Worm (Caenorhabditis elegans): ENCODE measurements around the gene Y57G11C.52.

Gene Y57G11C.52

DNA sequence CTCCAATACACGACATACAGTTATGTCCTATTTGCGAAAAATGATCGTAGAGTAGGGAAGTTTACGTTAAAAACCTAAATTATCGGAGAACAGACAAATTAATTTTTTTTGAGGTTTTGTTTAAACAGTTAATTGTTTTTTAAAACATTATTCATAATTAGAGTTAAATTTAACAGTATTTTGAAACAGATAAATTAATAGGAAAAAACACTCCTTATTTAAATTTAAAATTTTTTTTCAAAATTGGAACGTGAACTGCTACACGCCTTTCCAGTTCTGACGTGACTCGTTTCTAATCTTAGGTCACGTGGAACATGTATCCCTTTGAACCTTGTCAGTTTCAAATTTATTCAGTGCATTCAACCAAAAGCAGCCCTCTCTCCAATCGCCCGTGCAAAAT lies at the start of gene Y57G11C.52:
TSS of gene Y57G11C.52 (plus strand) at position 301 of the 400 bp plus-strand sequence.
- TF ChIP-seq hrde-1 (tag; optimal IDR thresholded peaks at IDR 0.05; ENCODE audit: borderline replicate concordance): no peak
- no peak for TF ChIP-seq dpff-1 (tag; optimal IDR thresholded peaks at IDR 0.05)
- TF ChIP-seq madf-3 (GFP tag; IDR thresholded peaks at IDR 0.05): no peak
- TF ChIP-seq attf-5 (GFP tag; optimal IDR thresholded peaks at IDR 0.05): no peak

DNA sequence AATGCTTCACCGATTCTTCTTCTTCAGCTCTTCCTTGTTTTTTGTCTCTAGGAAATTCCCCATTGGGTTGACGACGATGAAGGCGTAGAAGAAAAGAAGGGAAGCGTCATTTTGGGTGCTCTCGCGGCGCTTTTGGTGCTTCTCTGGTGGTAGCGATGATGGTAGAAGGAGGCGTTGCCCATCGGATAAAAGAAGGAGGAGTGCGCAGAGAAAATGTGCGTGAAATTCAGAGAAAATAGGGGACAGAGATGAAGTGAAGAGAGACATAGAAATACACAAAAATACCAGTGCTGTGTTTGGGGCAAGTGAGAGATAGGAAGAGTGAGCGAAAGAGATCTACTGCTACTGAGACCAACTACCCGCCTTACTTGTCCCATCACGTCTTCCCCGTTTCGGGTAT lies 46.9 kb upstream of the Y57G11C.52 start, which contains the start of gene oig-5:
TSS of gene oig-5 (plus strand) at position 301 of the 400 bp plus-strand sequence.
- no peak for TF ChIP-seq hlh-26 (GFP tag; conservative IDR thresholded peaks at IDR 0.05)
- TF ChIP-seq F57C9.4 (tag; optimal IDR thresholded peaks at IDR 0.05): no peak
- TF ChIP-seq madf-6 (GFP tag; IDR thresholded peaks at IDR 0.05): no peak
- no peak for TF ChIP-seq dpff-1 (tag; optimal IDR thresholded peaks at IDR 0.05)
- no peak for TF ChIP-seq B0336.3 (GFP tag; IDR thresholded peaks at IDR 0.05)
- TF ChIP-seq pha-4 (tag; optimal IDR thresholded peaks at IDR 0.05): no peak
- no peak for TF ChIP-seq lin-26 (GFP tag; IDR thresholded peaks at IDR 0.05)
- no peak for TF ChIP-seq snpc-3.4 (tag; optimal IDR thresholded peaks at IDR 0.05)
- no peak for TF ChIP-seq tbx-9 (tag; optimal IDR thresholded peaks at IDR 0.05; ENCODE audit: borderline replicate concordance)

DNA sequence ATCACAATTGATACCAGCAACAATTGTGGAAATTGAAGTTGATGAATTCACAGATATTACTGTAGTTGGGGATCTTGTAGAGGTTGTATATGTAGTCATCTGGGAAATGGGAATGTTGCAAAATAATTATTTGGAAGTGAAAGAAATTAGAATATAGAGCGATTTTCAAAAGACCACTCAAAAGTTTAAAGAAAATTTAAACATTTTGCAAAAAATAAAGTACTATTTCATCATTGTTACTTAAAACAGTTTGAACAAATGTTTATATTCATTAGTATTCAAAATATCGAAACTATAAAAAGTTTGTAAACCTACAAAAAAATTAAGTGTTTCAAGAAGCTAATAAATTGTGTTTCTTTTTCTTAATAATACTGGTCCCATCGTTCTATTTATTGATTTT lies 37.5 kb upstream of the Y57G11C.52 start, which contains the start of gene Y57G11C.46:
TSS of gene Y57G11C.46 (minus strand) at position 101 of the 400 bp plus-strand sequence.
- TF ChIP-seq attf-3 (GFP tag; conservative IDR thresholded peaks at IDR 0.05) (no peak), unc-130 (GFP tag; optimal IDR thresholded peaks at IDR 0.05) (no peak), F37B4.10 (GFP tag; IDR thresholded peaks at IDR 0.05) (no peak), F33H1.4 (GFP tag; IDR thresholded peaks at IDR 0.05) (no peak), C06A6.2 (GFP tag; conservative IDR thresholded peaks at IDR 0.05) (no peak), ccch-3 (GFP tag; optimal IDR thresholded peaks at IDR 0.05) (no peak), snpc-3.4 (tag; optimal IDR thresholded peaks at IDR 0.05) (no peak), attf-6 (GFP tag; IDR thresholded peaks at IDR 0.05) (no peak), madf-8 (GFP tag; conservative IDR thresholded peaks at IDR 0.05) (no peak), hsf-1 (GFP tag; IDR thresholded peaks at IDR 0.05) (no peak), T07F8.4 (tag; optimal IDR thresholded peaks at IDR 0.05) (no peak), F57C9.4 (tag; optimal IDR thresholded peaks at IDR 0.05) (no peak)

DNA sequence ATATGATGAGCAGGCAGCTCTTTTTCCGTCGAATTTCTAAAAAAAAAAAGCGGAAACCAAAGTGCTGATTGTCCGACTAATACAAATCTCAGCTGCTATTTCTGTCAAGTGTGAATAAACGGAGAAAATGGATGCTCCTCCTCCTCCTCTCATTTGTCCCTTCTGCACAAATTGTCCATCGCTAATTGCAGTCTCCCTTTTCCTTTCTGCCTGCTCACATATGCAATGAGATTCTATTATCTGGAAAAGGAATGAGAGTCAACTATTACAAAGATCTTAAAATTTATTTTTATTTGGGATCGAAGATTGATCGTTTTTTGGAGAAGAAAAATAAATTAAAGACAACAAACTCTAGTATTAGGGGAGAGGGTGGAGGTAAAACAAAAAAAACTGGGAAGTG lies 31.5 kb upstream of the Y57G11C.52 start:
- TF ChIP-seq hmg-1.2 (GFP tag; IDR thresholded peaks at IDR 0.05) (peak; percentile 24; the same call in 1 of the 2 replicates), F33H1.4 (GFP tag; IDR thresholded peaks at IDR 0.05) (peak; percentile 33; the same call in 1 of the 2 replicates), snpc-3.4 (tag; optimal IDR thresholded peaks at IDR 0.05) (peak; percentile 48), madf-10 (tag; optimal IDR thresholded peaks at IDR 0.05) (peak; percentile 76), Y53G8AR.9 (GFP tag; conservative IDR thresholded peaks at IDR 0.05) (peak; percentile 87; the same call in 1 of the 2 replicates), attf-6 (GFP tag; IDR thresholded peaks at IDR 0.05) (peak; percentile 95), B0035.1 (tag; optimal IDR thresholded peaks at IDR 0.05) (peak; percentile 47), ama-1 (optimal IDR thresholded peaks at IDR 0.05) (peak; percentile 6), ama-1 (GFP tag; optimal IDR thresholded peaks at IDR 0.05) (peak; percentile 13 to 39), him-1 (tag; optimal IDR thresholded peaks at IDR 0.05) (peak; percentile 24), mcd-1 (GFP tag; IDR thresholded peaks at IDR 0.05) (peak; percentile 41), let-607 (tag; optimal IDR thresholded peaks at IDR 0.05) (peak; percentile 32 to 82), B0019.2 (GFP tag; conservative IDR thresholded peaks at IDR 0.05) (no peak), nhr-80 (tag; optimal IDR thresholded peaks at IDR 0.05) (peak; percentile 40), attf-5 (GFP tag; optimal IDR thresholded peaks at IDR 0.05) (no peak), egrh-3 (GFP tag; IDR thresholded peaks at IDR 0.05) (peak; percentile 8; the same call in 1 of the 2 replicates), lin-35 (GFP tag; optimal IDR thresholded peaks at IDR 0.05) (peak in 1 of 3 experiments; percentile 29), pbrm-1 (GFP tag; IDR thresholded peaks at IDR 0.05) (peak; percentile 73), D2030.7 (GFP tag; IDR thresholded peaks at IDR 0.05) (no peak), snpc-4 (GFP tag; optimal IDR thresholded peaks at IDR 0.05) (peak; percentile 72), snpc-4 (tag; optimal IDR thresholded peaks at IDR 0.05) (peak in 3 of 4 experiments; percentile 3 to 92 (median 52)), lag-1 (GFP tag; IDR thresholded peaks at IDR 0.05) (no peak), F10E7.11 (tag; optimal IDR thresholded peaks at IDR 0.05) (peak; percentile 63), nhr-120 (GFP tag; IDR thresholded peaks at IDR 0.05) (no peak), lin-40 (tag; optimal IDR thresholded peaks at IDR 0.05) (peak; percentile 41), tbp1 (GFP tag; optimal IDR thresholded peaks at IDR 0.05) (peak; percentile 41)

Data from whole organism, young adult.